Worm (Caenorhabditis elegans) whole organism, L4 larva: ENCODE results near the gene Y9C9A.16.

ENCODE experiments used
- F44E2.7 ChIP-seq: fragments of 200-800 bp; sonication (Bioruptor generic); IDR thresholded peaks from 2 replicates; pipeline ENCODE4 v2.1.2; 2022; ENCODE audit warnings: missing genetic modification characterization, missing compliant biosample characterization
- T26A8.4 ChIP-seq: fragments of 200-800 bp; sonication (Bioruptor generic); IDR thresholded peaks from 2 replicates; pipeline ENCODE4 v1.3.6; 2022; ENCODE audit warnings: missing genetic modification characterization, missing compliant biosample characterization
- Y105C5A.15 ChIP-seq: fragments of 200-800 bp; sonication (Bioruptor generic); IDR thresholded peaks from 2 replicates; pipeline ENCODE4 v1.3.6; 2022; ENCODE audit warnings: missing genetic modification characterization, missing compliant biosample characterization
- Y48G9A.11 ChIP-seq: fragments of 200-800 bp; sonication (Bioruptor generic); IDR thresholded peaks from 2 replicates; pipeline ENCODE4 v1.3.6; 2022; ENCODE audit warnings: missing genetic modification reagents, missing genetic modification characterization, missing compliant biosample characterization
- Y5F2A.4 ChIP-seq: fragments of 200-800 bp; sonication (Bioruptor generic); optimal IDR thresholded peaks from 2 replicates; lab custom pipeline; 2018; ENCODE audit warnings: mild to moderate bottlenecking, missing genetic modification characterization, missing compliant biosample characterization
- Y75B8A.6 ChIP-seq: fragments of 200-800 bp; sonication (Bioruptor generic); IDR thresholded peaks from 2 replicates; pipeline ENCODE4 v1.3.6; 2022; ENCODE audit warnings: missing genetic modification reagents, missing genetic modification characterization, missing compliant biosample characterization
- ZK546.5 ChIP-seq, 2 experiments: sonication (generic microtip); optimal IDR thresholded peaks; 2 replicates each; lab custom pipeline; 2017; ENCODE audit warnings: missing biosample characterization in 2 of 2, missing genetic modification characterization in 2 of 2
- aha-1 ChIP-seq: fragments of 150-350 bp; peaks from one replicate; lab custom pipeline; 2014; ENCODE audit warnings: missing biosample characterization, missing genetic modification characterization
- ceh-32 ChIP-seq: sonication (generic microtip); optimal IDR thresholded peaks from 2 replicates; lab custom pipeline; 2016; ENCODE audit warnings: mild to moderate bottlenecking, missing genetic modification characterization, missing compliant biosample characterization; ENCODE audit not compliant: poor library complexity
- ces-1 ChIP-seq: fragments of 150-350 bp; sonication (generic microtip); optimal IDR thresholded peaks from 4 replicates; lab custom pipeline; 2014; ENCODE audit warnings: missing biosample characterization, missing genetic modification reagents, missing genetic modification characterization
- ctbp-1 ChIP-seq: fragments of 200-800 bp; sonication (Bioruptor generic); IDR thresholded peaks from 2 replicates; pipeline ENCODE4 v1.3.6; 2022; ENCODE audit warnings: missing genetic modification reagents, missing genetic modification characterization, missing compliant biosample characterization
- daf-12 ChIP-seq: fragments of 150-350 bp; optimal IDR thresholded peaks from 2 replicates; lab custom pipeline; 2014; ENCODE audit warnings: missing biosample characterization, missing genetic modification reagents, missing genetic modification characterization
- daf-19 ChIP-seq: fragments of 200-800 bp; sonication (Bioruptor generic); conservative IDR thresholded peaks from 2 replicates; pipeline ENCODE4 v1.3.6; 2022; ENCODE audit warnings: missing genetic modification characterization, missing compliant biosample characterization
- daf-8 ChIP-seq: fragments of 200-800 bp; sonication (Bioruptor generic); IDR thresholded peaks from 2 replicates; pipeline ENCODE4 v1.3.6; 2022; ENCODE audit warnings: missing genetic modification characterization, missing compliant biosample characterization
- dmd-6 ChIP-seq: fragments of 200-800 bp; sonication (Bioruptor generic); IDR thresholded peaks from 2 replicates; pipeline ENCODE4 v1.3.6; 2022; ENCODE audit warnings: missing genetic modification reagents, missing genetic modification characterization, missing compliant biosample characterization
- egl-43 ChIP-seq: fragments of 200-800 bp; sonication (Bioruptor generic); IDR thresholded peaks from 2 replicates; pipeline ENCODE4 v1.3.6; 2022; ENCODE audit warnings: missing genetic modification reagents, missing genetic modification characterization, missing compliant biosample characterization
- fos-1 ChIP-seq: fragments of 150-350 bp; optimal IDR thresholded peaks from 2 replicates; lab custom pipeline; 2014; ENCODE audit warnings: missing biosample characterization, missing genetic modification characterization
- hmg-1.1 ChIP-seq: fragments of 200-800 bp; sonication (Bioruptor generic); IDR thresholded peaks from 2 replicates; pipeline ENCODE4 v1.3.6; 2022; ENCODE audit warnings: missing genetic modification reagents, missing genetic modification characterization, missing compliant biosample characterization
- jun-1 ChIP-seq: fragments of 150-350 bp; optimal IDR thresholded peaks from 2 replicates; lab custom pipeline; 2014; ENCODE audit warnings: missing biosample characterization, missing genetic modification reagents, missing genetic modification characterization
- lin-1 ChIP-seq: fragments of 200-800 bp; sonication (Bioruptor generic); IDR thresholded peaks from 2 replicates; pipeline ENCODE4 v1.3.6; 2022; ENCODE audit warnings: missing genetic modification reagents, missing genetic modification characterization, missing compliant biosample characterization
- lin-13 ChIP-seq: fragments of 150-350 bp; optimal IDR thresholded peaks from 2 replicates; lab custom pipeline; 2014; ENCODE audit warnings: missing biosample characterization, missing genetic modification reagents, missing genetic modification characterization
- lin-39 ChIP-seq: fragments of 150-350 bp; optimal IDR thresholded peaks from 2 replicates; lab custom pipeline; 2014; ENCODE audit warnings: missing biosample characterization, missing genetic modification reagents, missing genetic modification characterization
- nhr-25 ChIP-seq: sonication (generic microtip); optimal IDR thresholded peaks from 2 replicates; lab custom pipeline; 2017; ENCODE audit warnings: missing genetic modification characterization, mild to moderate bottlenecking, missing compliant biosample characterization, antibody characterized with exemption, moderate library complexity, borderline replicate concordance; ENCODE audit not compliant: insufficient read depth
- nhr-28 ChIP-seq: fragments of 150-350 bp; optimal IDR thresholded peaks from 2 replicates; lab custom pipeline; 2014; ENCODE audit warnings: missing biosample characterization, missing genetic modification characterization
- nhr-48 ChIP-seq: sonication (generic microtip); optimal IDR thresholded peaks from 2 replicates; lab custom pipeline; 2016; ENCODE audit warnings: mild to moderate bottlenecking, missing genetic modification characterization, missing compliant biosample characterization
- nhr-76 ChIP-seq: fragments of 150-350 bp; optimal IDR thresholded peaks from 2 replicates; lab custom pipeline; 2014; ENCODE audit warnings: missing biosample characterization, missing genetic modification characterization
- nhr-77 ChIP-seq: fragments of 150-350 bp; optimal IDR thresholded peaks from 2 replicates; lab custom pipeline; 2014; ENCODE audit warnings: missing biosample characterization, missing genetic modification characterization
- snpc-1.2 ChIP-seq: fragments of 200-800 bp; sonication (Bioruptor generic); IDR thresholded peaks from 2 replicates; pipeline ENCODE4 v1.3.6; 2022; ENCODE audit warnings: missing genetic modification reagents, missing genetic modification characterization, missing compliant biosample characterization
- spr-3 ChIP-seq: fragments of 200-800 bp; sonication (Bioruptor generic); optimal IDR thresholded peaks from 2 replicates; lab custom pipeline; 2018; ENCODE audit warnings: mild to moderate bottlenecking, missing genetic modification characterization, missing compliant biosample characterization
- unc-39 ChIP-seq: sonication (generic microtip); optimal IDR thresholded peaks from 2 replicates; lab custom pipeline; 2017; ENCODE audit warnings: missing biosample characterization, missing genetic modification characterization
- unc-62 ChIP-seq, 3 experiments: fragments of 150-350 bp in 1 of 3; sonication (generic microtip); optimal IDR thresholded peaks in 2 of 3; peaks in 1 of 3; 1 replicate in 1 of 3; 2 replicates in 2 of 3; lab custom pipeline; 2014 to 2017; ENCODE audit warnings: missing biosample characterization in 3 of 3, missing genetic modification characterization in 3 of 3, missing genetic modification reagents in 3 of 3, missing genotype in 1 of 3
- vab-7 ChIP-seq: fragments of 200-800 bp; sonication (Bioruptor generic); IDR thresholded peaks from 2 replicates; pipeline ENCODE4 v1.3.6; 2022; ENCODE audit warnings: missing genetic modification reagents, missing genetic modification characterization, missing compliant biosample characterization
- zfp-3 ChIP-seq: fragments of 200-800 bp; sonication (Bioruptor generic); conservative IDR thresholded peaks from 2 replicates; pipeline ENCODE4 v1.3.6; 2022; ENCODE audit warnings: missing genetic modification reagents, missing genetic modification characterization, missing compliant biosample characterization
- zip-2 ChIP-seq: fragments of 150-350 bp; optimal IDR thresholded peaks from 2 replicates; lab custom pipeline; 2014; ENCODE audit warnings: missing biosample characterization, missing genetic modification characterization

Y9C9A.16 gene

DNA sequence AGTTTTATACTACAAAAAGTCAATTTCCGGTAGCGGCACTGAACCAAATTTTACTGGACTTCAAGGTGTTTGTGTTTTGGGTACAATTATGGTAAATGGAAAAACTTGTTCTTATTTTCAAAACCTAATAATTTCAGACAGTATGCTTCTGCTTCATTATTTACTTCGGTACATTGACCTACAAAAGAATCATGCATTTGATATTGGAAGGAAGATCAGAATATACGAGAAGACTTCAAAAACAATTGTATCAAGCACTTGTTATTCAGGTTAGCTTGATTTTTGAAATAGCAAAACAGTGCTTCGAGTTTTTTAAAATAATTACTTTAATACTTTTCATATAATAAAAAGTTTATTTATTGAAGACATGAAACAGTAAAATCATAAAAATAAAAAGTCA, 17.2 kb upstream of the Y9C9A.16 start:
- TF ChIP-seq Y75B8A.6 (GFP tag; lab: Robert Waterston, UW) (no peak), unc-62 (GFP tag; optimal IDR thresholded peaks at IDR 0.05 in 1 of 2; lab: Kevin White, UChicago) (peak in 1 of 2 experiments; percentile 96), unc-62 (tag; optimal IDR thresholded peaks at IDR 0.05; lab: Kevin White, UChicago) (no peak)
- TF ChIP-seq, all 104 proteins: peak for 1

DNA sequence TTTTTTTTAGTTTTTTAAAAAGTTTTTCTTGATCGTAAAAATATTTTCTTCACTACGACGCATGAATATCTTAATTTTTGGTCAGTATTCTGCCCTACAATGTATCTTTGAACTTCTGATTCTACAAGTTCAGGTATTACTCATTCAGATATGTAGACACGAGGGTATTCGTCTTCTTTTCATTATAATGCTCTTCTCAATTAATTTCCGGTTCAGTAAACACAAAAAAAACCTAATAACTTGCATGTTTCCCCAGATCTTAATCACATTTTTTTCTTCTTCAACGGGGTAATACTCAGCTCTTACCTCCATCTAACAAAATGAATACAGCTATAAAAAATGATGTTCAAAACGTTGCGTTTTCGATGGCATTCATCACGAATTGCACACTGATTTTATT, 16.2 kb upstream of the Y9C9A.16 start, which contains the start of gene str-162:
Gene str-162, plus strand, starts transcription at position 301 of the 400 bp plus-strand sequence.
- TF ChIP-seq nhr-25 (tag; lab: Kevin White, UChicago) (no peak), unc-62 (GFP tag; optimal IDR thresholded peaks at IDR 0.05 in 1 of 2; lab: Kevin White, UChicago) (peak in 1 of 2 experiments; percentile 13), unc-62 (tag; optimal IDR thresholded peaks at IDR 0.05; lab: Kevin White, UChicago) (no peak), hmg-1.1 (GFP tag; lab: Robert Waterston, UW) (no peak), lin-13 (GFP tag; lab: Kevin White, UChicago) (no peak), nhr-28 (no peak), nhr-76 (tag; lab: Kevin White, UChicago) (no peak)

- TF ChIP-seq dmd-6 (GFP tag; lab: Robert Waterston, UW) (no peak), vab-7 (no peak), lin-1 (GFP tag; lab: Robert Waterston, UW) (no peak), spr-3 (GFP tag; lab: Kevin White, UChicago) (no peak), nhr-77 (tag; lab: Kevin White, UChicago) (no peak), ctbp-1 (GFP tag; lab: Robert Waterston, UW) (no peak), jun-1 (tag; lab: Kevin White, UChicago) (no peak), daf-8 (GFP tag; lab: Robert Waterston, UW) (no peak), lin-39 (no peak), zip-2 (tag; lab: Kevin White, UChicago) (no peak), snpc-1.2 (GFP tag; lab: Robert Waterston, UW) (no peak), nhr-76 (tag; lab: Kevin White, UChicago) (no peak), F44E2.7 (no peak), Y105C5A.15 (GFP tag; lab: Robert Waterston, UW) (no peak), zfp-3 (no peak), Y5F2A.4 (GFP tag; lab: Kevin White, UChicago) (no peak), daf-12 (tag; lab: Kevin White, UChicago) (no peak)
These were observed 12.6 kb upstream of the Y9C9A.16 start, which contains the start of gene E03H12.7 for ce11 chrIV:4988531-4988930. E03H12.7 (minus strand) TSS chrIV:4988631.

ce11 chrIV:4986246-4986645, 10.3 kb upstream of the Y9C9A.16 start, which contains the start of gene clec-177:
clec-177 (plus strand) TSS chrIV:4986546.
- no peak for TF ChIP-seq unc-39
- TF ChIP-seq egl-43 (GFP tag; lab: Robert Waterston, UW), result no peak
- no peak for TF ChIP-seq daf-19 (GFP tag; lab: Robert Waterston, UW)
- TF ChIP-seq nhr-48 (tag; lab: Kevin White, UChicago), result no peak
- no peak for TF ChIP-seq fos-1 (tag; lab: Kevin White, UChicago)
- TF ChIP-seq aha-1 (tag; lab: Kevin White, UChicago), result no peak
- TF ChIP-seq jun-1 (tag; lab: Kevin White, UChicago), result no peak
- no peak for TF ChIP-seq dmd-6 (GFP tag; lab: Robert Waterston, UW)

ce11 chrIV:4983746-4984145, 7.8 kb upstream of the Y9C9A.16 start, which contains the start of gene clec-176:
clec-176 (plus strand) TSS chrIV:4984046.
- TF ChIP-seq ZK546.5 (tag; optimal IDR thresholded peaks at IDR 0.05; lab: Kevin White, UChicago) (no peak), ces-1 (GFP tag; lab: Kevin White, UChicago) (no peak), Y48G9A.11 (GFP tag; lab: Robert Waterston, UW) (no peak), Y75B8A.6 (GFP tag; lab: Robert Waterston, UW) (no peak), ceh-32 (tag; lab: Kevin White, UChicago) (no peak), T26A8.4 (GFP tag; lab: Robert Waterston, UW) (no peak)
